Fruit fly (Drosophila melanogaster): Measurements from ENCODE around the gene CG42656.

- TF ChIP-seq CG6276 (GFP tag; optimal IDR thresholded peaks at IDR 0.05) (no peak), fd85E (GFP tag; optimal IDR thresholded peaks at IDR 0.05) (no peak), pdm3 (GFP tag; optimal IDR thresholded peaks at IDR 0.05) (no peak), CG16779 (tag; optimal IDR thresholded peaks at IDR 0.05) (no peak), Ets21C (GFP tag; optimal IDR thresholded peaks at IDR 0.05) (no peak), Eip93F (GFP tag; optimal IDR thresholded peaks at IDR 0.05) (no peak), spab (GFP tag; optimal IDR thresholded peaks at IDR 0.05) (no peak), achi (GFP tag; optimal IDR thresholded peaks at IDR 0.05) (no peak), Eip75B (GFP tag; optimal IDR thresholded peaks at IDR 0.05) (no peak), CG8632 (GFP tag; optimal IDR thresholded peaks at IDR 0.05) (no peak), Blimp-1 (GFP tag; optimal IDR thresholded peaks at IDR 0.05) (no peak)
These were observed 30.5 kb upstream of the CG42656 start, which contains the start of gene alpha-Est7 for dm6 chr3R:7523594-7523993.
